Fruit fly (Drosophila melanogaster): Measurements from ENCODE around the gene Mst87F.

DNA sequence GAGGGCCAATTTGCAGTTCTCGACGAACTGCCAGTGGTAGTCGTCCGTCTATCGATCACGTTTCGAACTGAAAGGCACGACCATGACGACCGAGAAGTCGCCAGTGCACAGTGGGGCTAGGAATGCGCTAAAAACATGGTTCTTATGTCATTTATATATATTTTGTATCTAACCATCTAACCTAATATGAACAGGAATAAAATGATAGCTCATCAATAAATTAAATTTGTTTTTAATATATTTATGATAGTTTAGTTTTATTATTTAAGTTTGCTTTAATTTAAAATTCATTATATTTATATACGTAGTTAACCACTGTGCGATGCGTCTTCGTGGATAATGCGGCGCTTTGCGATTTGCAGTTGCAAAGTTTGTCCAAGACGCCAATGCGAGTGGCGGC lies 15.8 kb upstream of the Mst87F start:
- TF ChIP-seq CG4496 (GFP tag; IDR thresholded peaks at IDR 0.05) (no peak), D1 (tag; optimal IDR thresholded peaks at IDR 0.05) (no peak), CG12605 (GFP tag; IDR thresholded peaks at IDR 0.05) (peak; percentile 41; the same call in 1 of the 2 replicates), EcR (GFP tag; optimal IDR thresholded peaks at IDR 0.05) (no peak), Ets98B (GFP tag; IDR thresholded peaks at IDR 0.05) (peak; percentile 48), CG32121 (GFP tag; IDR thresholded peaks at IDR 0.05) (peak; percentile 38; the same call in 1 of the 2 replicates), CG13204 (GFP tag; optimal IDR thresholded peaks at IDR 0.05) (no peak)
